Worm (Caenorhabditis elegans) whole organism, L3 larva: Measurements from ENCODE around the gene str-28.

Experiments used
- daf-12 ChIP-seq: fragments of 150-350 bp; optimal IDR thresholded peaks from 2 replicates; lab custom pipeline; 2014; ENCODE audit warnings: missing biosample characterization, missing genetic modification reagents, missing genetic modification characterization
- egl-5 ChIP-seq: fragments of 150-350 bp; optimal IDR thresholded peaks from 2 replicates; lab custom pipeline; 2017; ENCODE audit warnings: missing biosample characterization, missing genetic modification reagents, missing genetic modification characterization, inconsistent platforms
- lin-15B ChIP-seq: fragments of 150-350 bp; optimal IDR thresholded peaks from 2 replicates; lab custom pipeline; 2014; ENCODE audit warnings: missing biosample characterization, missing genetic modification characterization
- lin-39 ChIP-seq: fragments of 150-350 bp; optimal IDR thresholded peaks from 2 replicates; lab custom pipeline; 2018; ENCODE audit warnings: missing biosample characterization, missing genetic modification reagents, missing genetic modification characterization
- nhr-25 ChIP-seq: sonication (generic microtip); optimal IDR thresholded peaks from 2 replicates; lab custom pipeline; 2017; ENCODE audit warnings: missing biosample characterization, missing genetic modification characterization
- nhr-28 ChIP-seq: fragments of 150-350 bp; optimal IDR thresholded peaks from 2 replicates; lab custom pipeline; 2014; ENCODE audit warnings: missing biosample characterization, missing genetic modification characterization
- nhr-77 ChIP-seq: fragments of 150-350 bp; optimal IDR thresholded peaks from 2 replicates; lab custom pipeline; 2014; ENCODE audit warnings: missing biosample characterization, missing genetic modification characterization
- skn-1 ChIP-seq: fragments of 150-350 bp; optimal IDR thresholded peaks from 2 replicates; lab custom pipeline; 2014; ENCODE audit warnings: missing biosample characterization, missing genetic modification characterization
- tbx-2 ChIP-seq: sonication (generic microtip); optimal IDR thresholded peaks from 2 replicates; lab custom pipeline; 2016; ENCODE audit warnings: mild to moderate bottlenecking, missing genetic modification characterization, missing compliant biosample characterization

DNA sequence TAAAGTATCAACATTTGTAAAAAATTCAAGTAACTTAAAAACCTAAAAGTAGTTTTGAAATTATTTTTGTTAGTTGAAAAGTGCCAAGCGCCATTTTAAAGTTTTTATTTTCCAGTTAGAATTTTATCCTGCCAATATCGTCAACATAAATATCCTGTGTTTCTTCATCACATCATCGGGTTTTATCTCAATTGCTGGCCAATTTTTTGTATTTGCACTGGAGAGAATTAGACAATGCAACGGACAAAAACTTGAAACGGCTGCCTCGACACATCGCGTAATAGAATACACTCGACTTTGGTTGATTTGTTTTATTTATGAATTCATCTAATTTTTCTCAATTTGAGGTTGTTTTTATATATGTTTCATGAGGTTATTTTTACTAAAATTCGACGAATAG lies 17.7 kb downstream of the str-28 start, which contains the start of gene F25E5.2:
- TF ChIP-seq nhr-25: no peak
- TF ChIP-seq skn-1 (tag; lab: Kevin White, UChicago): no peak
- TF ChIP-seq lin-15B (tag; lab: Kevin White, UChicago): no peak
- no peak for TF ChIP-seq nhr-77
- no peak for TF ChIP-seq lin-39 (tag; lab: Kevin White, UChicago)
- TF ChIP-seq nhr-28 (tag; lab: Kevin White, UChicago): no peak
- no peak for TF ChIP-seq tbx-2 (tag; lab: Kevin White, UChicago)
- TF ChIP-seq daf-12 (tag; lab: Kevin White, UChicago): no peak
- TF ChIP-seq egl-5: no peak
